Worm (Caenorhabditis elegans): ENCODE data around the gene acr-21.

Gene acr-21

DNA sequence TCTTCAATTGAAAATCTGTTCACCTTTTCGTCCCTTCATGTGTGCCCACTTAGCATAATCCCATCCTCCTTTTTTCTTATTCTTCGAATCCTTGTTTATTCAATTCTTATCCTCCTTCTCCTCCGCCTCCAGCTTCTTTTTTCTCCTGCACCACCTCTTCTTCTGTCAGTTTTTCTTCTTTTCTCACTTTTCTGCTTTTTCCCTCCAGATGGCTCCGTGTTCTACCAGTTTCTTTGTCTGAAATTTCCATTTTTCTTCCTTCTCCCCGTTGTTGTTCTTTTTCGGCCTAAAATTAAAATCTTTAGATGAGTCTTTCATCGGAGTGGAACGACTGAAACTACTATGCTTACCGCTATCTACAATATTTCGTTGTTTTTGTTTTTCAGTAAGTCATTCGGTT, at the start of gene acr-21:
Gene acr-21 (plus strand): TSS at position 301 of the 400 bp plus-strand sequence.
- TF ChIP-seq him-1 (tag; optimal IDR thresholded peaks at IDR 0.05) (no peak), W03F9.2 (tag; optimal IDR thresholded peaks at IDR 0.05) (no peak), dao-5 (tag; optimal IDR thresholded peaks at IDR 0.05) (no peak)

ce11 chrIII:6532647-6533046, 49.0 kb upstream of the acr-21 start, which contains the start of gene srxa-5:
Gene srxa-5 (plus strand): TSS chrIII:6532947.
- TF ChIP-seq W03F9.2 (tag; optimal IDR thresholded peaks at IDR 0.05) (no peak), dao-5 (tag; optimal IDR thresholded peaks at IDR 0.05) (no peak), him-1 (tag; optimal IDR thresholded peaks at IDR 0.05) (no peak)

ce11 chrIII:6536945-6537568, 44.6 kb upstream of the acr-21 start, which contains the start of gene C09E7.4:
Gene C09E7.4 (minus strand): TSS chrIII:6536995.
- TF ChIP-seq W03F9.2 (tag; optimal IDR thresholded peaks at IDR 0.05) = no peak
- TF ChIP-seq him-1 (tag; optimal IDR thresholded peaks at IDR 0.05) = no peak
- no peak for TF ChIP-seq dao-5 (tag; optimal IDR thresholded peaks at IDR 0.05)

DNA sequence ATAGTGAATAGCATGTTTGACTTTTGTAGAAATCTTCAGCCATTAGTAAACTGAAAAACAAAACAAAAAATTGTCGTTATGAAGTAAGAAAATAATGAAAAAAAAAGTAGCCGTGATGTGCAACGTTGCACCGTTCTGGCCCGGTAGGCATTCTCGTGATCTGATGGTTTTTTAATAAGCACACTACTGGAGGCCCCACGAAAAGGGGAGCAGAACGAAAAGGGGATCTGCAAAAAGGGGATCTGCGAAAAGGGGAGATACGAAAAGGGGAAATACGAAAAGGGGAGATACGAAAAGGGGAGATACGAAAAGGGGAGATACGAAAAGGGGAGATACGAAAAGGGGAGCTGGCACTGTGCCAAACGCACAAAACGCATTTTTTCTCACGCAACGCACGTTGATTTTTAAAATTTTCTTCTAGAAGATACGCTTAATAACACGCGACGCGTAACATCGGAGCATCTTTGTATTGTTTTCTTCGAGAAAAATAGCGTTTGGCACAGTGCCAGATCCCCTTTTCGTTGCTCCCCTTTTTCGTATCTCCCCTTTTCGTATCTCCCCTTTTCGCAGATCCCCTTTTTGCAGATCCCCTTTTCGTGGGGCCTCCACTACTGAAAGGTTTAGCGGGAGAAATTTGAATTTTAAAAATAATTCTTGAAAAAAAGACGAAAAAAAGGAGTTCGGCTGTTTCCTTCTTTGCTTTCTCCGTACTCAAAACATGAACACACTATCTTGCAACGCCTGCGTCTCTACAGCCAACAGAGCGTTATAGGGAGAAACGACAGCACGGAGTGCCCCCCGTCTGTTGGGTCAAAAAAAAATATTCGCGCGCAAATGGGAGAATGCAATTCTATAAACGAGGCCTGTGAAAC, 30.3 kb upstream of the acr-21 start, which contains the start of gene C09E7.7:
Gene C09E7.7 (minus strand): TSS at position 57 of the 872 bp plus-strand sequence.
- peak; percentile 59 for TF ChIP-seq him-1 (tag; optimal IDR thresholded peaks at IDR 0.05)

- TF ChIP-seq W03F9.2 (tag; optimal IDR thresholded peaks at IDR 0.05) (no peak), dao-5 (tag; optimal IDR thresholded peaks at IDR 0.05) (no peak), him-1 (tag; optimal IDR thresholded peaks at IDR 0.05) (no peak)
Observed at ce11 chrIII:6558487-6558886, 23.2 kb upstream of the acr-21 start, which contains the start of gene C09E7.8. Gene C09E7.8 (minus strand): TSS chrIII:6558587.

ce11 chrIII:6577159-6577558, 4.5 kb upstream of the acr-21 start:
- TF ChIP-seq him-1 (tag; optimal IDR thresholded peaks at IDR 0.05) (no peak), W03F9.2 (tag; optimal IDR thresholded peaks at IDR 0.05) (no peak), dao-5 (tag; optimal IDR thresholded peaks at IDR 0.05) (no peak)

DNA sequence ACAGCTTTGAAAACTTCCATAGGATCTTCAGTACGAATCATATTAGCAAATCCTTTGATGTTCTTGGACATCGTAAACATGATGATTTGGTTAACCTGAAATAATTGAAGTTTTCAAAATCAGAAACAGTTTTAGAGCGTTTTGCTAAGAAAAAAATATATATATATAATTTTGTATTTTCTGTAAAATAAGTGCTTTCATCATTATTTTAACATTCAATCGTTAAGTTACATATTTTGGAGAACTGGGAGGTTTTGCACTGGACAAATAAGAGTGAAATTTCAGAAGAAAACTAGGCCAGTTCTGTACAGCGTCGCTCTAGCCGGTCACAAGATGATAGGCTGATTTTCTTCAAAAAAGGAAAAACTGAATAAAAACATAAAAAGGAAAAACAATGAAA, 3.2 kb upstream of the acr-21 start, which contains the start of gene F27B3.6:
Gene F27B3.6 (minus strand): TSS at position 101 of the 400 bp plus-strand sequence.
- TF ChIP-seq dao-5 (tag; optimal IDR thresholded peaks at IDR 0.05) = no peak
- no peak for TF ChIP-seq him-1 (tag; optimal IDR thresholded peaks at IDR 0.05)
- no peak for TF ChIP-seq W03F9.2 (tag; optimal IDR thresholded peaks at IDR 0.05)

- TF ChIP-seq W03F9.2 (tag; optimal IDR thresholded peaks at IDR 0.05) (no peak), him-1 (tag; optimal IDR thresholded peaks at IDR 0.05) (no peak), dao-5 (tag; optimal IDR thresholded peaks at IDR 0.05) (no peak)
Observed at ce11 chrIII:6579398-6579797, 2.3 kb upstream of the acr-21 start, which contains the start of gene F27B3.8. Gene F27B3.8 (plus strand): TSS chrIII:6579698.

- no peak for TF ChIP-seq dao-5 (tag; optimal IDR thresholded peaks at IDR 0.05)
- TF ChIP-seq W03F9.2 (tag; optimal IDR thresholded peaks at IDR 0.05) = no peak
- no peak for TF ChIP-seq him-1 (tag; optimal IDR thresholded peaks at IDR 0.05)
Observed at ce11 chrIII:6587564-6587963, 5.9 kb downstream of the acr-21 start, which contains the start of gene ddo-3. Gene ddo-3 (plus strand): TSS chrIII:6587864.

DNA sequence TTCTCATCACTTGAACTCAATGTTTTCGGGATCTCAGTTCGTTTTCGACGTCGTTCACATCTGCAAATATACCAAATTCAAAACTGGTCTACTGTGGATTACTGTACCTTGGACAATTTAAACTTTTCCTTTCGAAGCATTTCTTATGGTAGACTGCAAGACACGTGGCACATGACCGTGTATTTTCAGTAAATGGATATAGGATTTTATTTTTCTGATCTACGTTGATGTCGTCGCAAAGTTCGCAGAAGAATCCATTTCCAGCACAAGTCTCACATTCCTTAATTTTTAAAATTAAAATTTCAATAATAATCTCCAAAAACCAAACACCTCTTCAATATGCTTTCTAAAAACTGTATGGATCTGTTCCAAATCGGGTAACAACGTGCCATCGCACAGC, 7.8 kb downstream of the acr-21 start:
- TF ChIP-seq him-1 (tag; optimal IDR thresholded peaks at IDR 0.05) = no peak

ce11 chrIII:6592075-6592474, 10.4 kb downstream of the acr-21 start, which contains the start of gene F20H11.1:
Gene F20H11.1 (minus strand): TSS chrIII:6592175.
- TF ChIP-seq W03F9.2 (tag; optimal IDR thresholded peaks at IDR 0.05) (no peak), dao-5 (tag; optimal IDR thresholded peaks at IDR 0.05) (no peak), him-1 (tag; optimal IDR thresholded peaks at IDR 0.05) (no peak)

DNA sequence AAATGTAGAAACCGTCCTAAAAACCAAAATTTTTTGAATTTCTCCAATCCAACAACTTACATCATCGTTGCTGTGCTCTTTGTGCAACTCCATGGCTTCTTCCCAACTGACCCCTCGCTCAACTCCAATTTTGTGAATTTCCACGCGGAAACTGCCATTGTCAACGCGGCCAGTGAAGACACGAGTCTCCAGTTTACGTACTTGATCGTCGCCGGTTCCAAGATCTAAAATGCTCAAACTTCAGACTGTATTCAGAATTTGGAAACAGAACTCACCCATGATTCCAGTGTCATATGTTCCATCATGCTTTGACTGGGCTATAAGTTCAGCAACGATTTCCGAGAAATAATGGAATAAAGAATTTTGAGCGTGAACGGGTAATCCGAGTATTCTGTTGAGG, 12.4 kb downstream of the acr-21 start:
- TF ChIP-seq him-1 (tag; optimal IDR thresholded peaks at IDR 0.05) (no peak), W03F9.2 (tag; optimal IDR thresholded peaks at IDR 0.05) (no peak), dao-5 (tag; optimal IDR thresholded peaks at IDR 0.05) (no peak)

ce11 chrIII:6601073-6601472, 19.4 kb downstream of the acr-21 start, which contains the start of gene let-765:
Gene let-765 (minus strand): TSS chrIII:6601173.
- TF ChIP-seq him-1 (tag; optimal IDR thresholded peaks at IDR 0.05) (no peak), W03F9.2 (tag; optimal IDR thresholded peaks at IDR 0.05) (no peak), dao-5 (tag; optimal IDR thresholded peaks at IDR 0.05) (no peak)

DNA sequence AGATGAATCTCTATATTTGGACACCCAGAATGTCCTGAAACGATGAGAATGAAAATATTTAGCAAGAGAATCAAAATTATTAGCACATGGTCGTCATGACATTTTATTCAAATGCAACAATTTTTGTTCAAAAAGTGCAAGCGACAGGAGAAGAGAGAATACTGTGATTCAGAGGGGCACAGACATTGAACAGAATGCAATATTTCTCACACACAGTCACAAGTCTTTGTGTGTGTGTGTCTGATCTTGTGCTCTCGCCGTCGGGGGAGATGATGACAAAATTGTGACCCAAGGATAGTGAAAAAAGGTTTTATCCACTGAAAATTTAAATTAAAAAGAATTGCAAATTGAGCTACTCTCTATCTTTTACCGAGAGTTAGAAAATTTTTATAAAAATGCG, 21.5 kb downstream of the acr-21 start:
- TF ChIP-seq dao-5 (tag; optimal IDR thresholded peaks at IDR 0.05) = no peak
- no peak for TF ChIP-seq W03F9.2 (tag; optimal IDR thresholded peaks at IDR 0.05)
- no peak for TF ChIP-seq him-1 (tag; optimal IDR thresholded peaks at IDR 0.05)
